In the genomic region with DNA sequence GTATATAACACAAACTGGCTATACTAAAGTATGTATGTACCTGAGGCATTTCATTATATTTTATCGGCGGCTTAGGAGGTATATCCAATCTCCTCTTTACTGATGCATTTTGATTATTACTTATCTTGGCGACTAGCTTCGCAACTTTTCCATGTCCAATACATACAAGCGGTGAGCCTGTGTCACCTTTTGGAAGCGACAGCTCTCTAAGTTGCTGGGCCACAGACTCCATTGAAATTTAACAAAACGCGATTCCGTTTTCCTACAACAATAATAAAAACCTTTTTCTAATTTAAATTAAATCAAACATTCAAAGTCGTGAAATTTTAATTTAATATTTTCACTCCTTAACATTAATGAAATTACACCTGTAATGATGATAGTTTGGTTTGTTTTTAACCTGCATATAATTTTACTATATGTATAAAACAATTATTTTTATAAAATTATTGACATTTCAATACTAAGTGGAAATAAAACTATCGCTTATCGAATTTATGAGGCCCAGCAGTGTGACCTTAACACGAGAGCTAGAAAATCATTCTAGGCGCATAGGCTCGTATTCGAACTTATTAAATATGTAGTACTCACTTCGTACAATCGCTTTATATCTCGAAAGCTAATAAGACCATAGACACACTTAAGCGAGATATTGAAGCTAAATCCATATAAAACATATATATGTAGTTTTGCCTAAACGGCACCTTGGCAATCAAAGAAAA, we compare ENCODE assay signal across 1 fruit fly cellular context.
A peak's percentile ranks its signal among the peaks of the same experiment; 100 is the strongest.
TF ChIP-seq lines count a peak whose summit lies in the region.

A gene (plus strand): TSS at position 597 of the 722 bp plus-strand sequence.

TF ChIP-seq in whole organism, embryonic, 481 proteins besides CTCF, POLR2A, EP300 and RAD21 (continued from another document and continues in another):
- TF ChIP-seq dm (GFP tag; optimal IDR thresholded peaks at IDR 0.05; lab: Kevin White, UChicago): no peak
- TF ChIP-seq toy (GFP tag; IDR thresholded peaks at IDR 0.05; lab: Robert Waterston, UW): no peak
- TF ChIP-seq lmd (GFP tag; IDR thresholded peaks at IDR 0.05; lab: Robert Waterston, UW): no peak
- no peak for TF ChIP-seq wek (GFP tag; optimal IDR thresholded peaks at IDR 0.05; lab: Kevin White, UChicago)
- TF ChIP-seq CG4854 (GFP tag; optimal IDR thresholded peaks at IDR 0.05; lab: Kevin White, UChicago): no peak
- TF ChIP-seq gce (GFP tag; IDR thresholded peaks at IDR 0.05; lab: Robert Waterston, UW): no peak
- TF ChIP-seq Adf1 (GFP tag; IDR thresholded peaks at IDR 0.05; lab: Robert Waterston, UW): no peak
- TF ChIP-seq CG11085 (GFP tag; IDR thresholded peaks at IDR 0.05; lab: Robert Waterston, UW): no peak
- no peak for TF ChIP-seq org-1 (GFP tag; optimal IDR thresholded peaks at IDR 0.05; lab: Kevin White, UChicago)
- TF ChIP-seq caup (GFP tag; optimal IDR thresholded peaks at IDR 0.05; lab: Kevin White, UChicago; ENCODE audit: severe bottlenecking): no peak
- peak; percentile 58 for TF ChIP-seq stwl (tag; optimal IDR thresholded peaks at IDR 0.05; lab: Kevin White, UChicago)
- no peak for TF ChIP-seq CG11456 (GFP tag; IDR thresholded peaks at IDR 0.05; lab: Robert Waterston, UW)
- peak; percentile 88 for TF ChIP-seq Lhr (GFP tag; optimal IDR thresholded peaks at IDR 0.05; lab: Kevin White, UChicago)
- TF ChIP-seq fd3F (GFP tag; optimal IDR thresholded peaks at IDR 0.05; lab: Kevin White, UChicago): no peak
- no peak for TF ChIP-seq CG6175 (GFP tag; IDR thresholded peaks at IDR 0.05; lab: Robert Waterston, UW)
- no peak for TF ChIP-seq D19A (tag; optimal IDR thresholded peaks at IDR 0.05; lab: Kevin White, UChicago)
- TF ChIP-seq CG10543 (GFP tag; optimal IDR thresholded peaks at IDR 0.05; lab: Kevin White, UChicago): no peak
- TF ChIP-seq CG10959 (GFP tag; IDR thresholded peaks at IDR 0.05; lab: Robert Waterston, UW): no peak
- TF ChIP-seq NFAT (GFP tag; IDR thresholded peaks at IDR 0.05; lab: Robert Waterston, UW): no peak
- TF ChIP-seq CG7745 (tag; optimal IDR thresholded peaks at IDR 0.05; lab: Kevin White, UChicago): no peak
- TF ChIP-seq CG34224 (GFP tag; IDR thresholded peaks at IDR 0.05; lab: Robert Waterston, UW; ENCODE audit: partially characterized antibody): no peak
- TF ChIP-seq ATbp (GFP tag; optimal IDR thresholded peaks at IDR 0.05; lab: Kevin White, UChicago): no peak
- TF ChIP-seq Rfx (GFP tag; IDR thresholded peaks at IDR 0.05; lab: Robert Waterston, UW): no peak
- TF ChIP-seq CG11696 (GFP tag; IDR thresholded peaks at IDR 0.05; lab: Robert Waterston, UW): no peak
- TF ChIP-seq pan (optimal IDR thresholded peaks at IDR 0.05; lab: Kevin White, UChicago): no peak
- no peak for TF ChIP-seq pan (GFP tag; optimal IDR thresholded peaks at IDR 0.05 in 1 of 2, IDR thresholded peaks at IDR 0.05 in 1 of 2)
- TF ChIP-seq Oli (tag; optimal IDR thresholded peaks at IDR 0.05; lab: Kevin White, UChicago): no peak
- TF ChIP-seq Abd-B (GFP tag; optimal IDR thresholded peaks at IDR 0.05; lab: Kevin White, UChicago): no peak
- no peak for TF ChIP-seq CG7271 (tag; optimal IDR thresholded peaks at IDR 0.05; lab: Kevin White, UChicago)
- peak; percentile 97 for TF ChIP-seq CG17802 (tag; optimal IDR thresholded peaks at IDR 0.05; lab: Kevin White, UChicago)
- no peak for TF ChIP-seq CG14860 (GFP tag; IDR thresholded peaks at IDR 0.05; lab: Robert Waterston, UW; ENCODE audit: partially characterized antibody)
- TF ChIP-seq TFAM (GFP tag; optimal IDR thresholded peaks at IDR 0.05; lab: Kevin White, UChicago): no peak
- no peak for TF ChIP-seq D19B (GFP tag; optimal IDR thresholded peaks at IDR 0.05; lab: Kevin White, UChicago)
- TF ChIP-seq lilli (GFP tag; optimal IDR thresholded peaks at IDR 0.05; lab: Kevin White, UChicago): no peak
- peak; percentile 32 for TF ChIP-seq CG2712 (tag; optimal IDR thresholded peaks at IDR 0.05; lab: Kevin White, UChicago)
- TF ChIP-seq CG2889 (GFP tag; IDR thresholded peaks at IDR 0.05; lab: Robert Waterston, UW): no peak
- peak; percentile 18 for TF ChIP-seq PHDP (tag; optimal IDR thresholded peaks at IDR 0.05; lab: Kevin White, UChicago)
- TF ChIP-seq CG12236 (GFP tag; optimal IDR thresholded peaks at IDR 0.05; lab: Kevin White, UChicago): no peak
- TF ChIP-seq fd102C (GFP tag; optimal IDR thresholded peaks at IDR 0.05; lab: Kevin White, UChicago): no peak
- TF ChIP-seq CG10147 (GFP tag; optimal IDR thresholded peaks at IDR 0.05; lab: Kevin White, UChicago): no peak
- TF ChIP-seq CG2129 (GFP tag; IDR thresholded peaks at IDR 0.05; lab: Robert Waterston, UW; ENCODE audit: partially characterized antibody): no peak
- no peak for TF ChIP-seq Sin3A (optimal IDR thresholded peaks at IDR 0.05; lab: Kevin White, UChicago)
- TF ChIP-seq Taf1 (GFP tag; IDR thresholded peaks at IDR 0.05; lab: Robert Waterston, UW): no peak
- peak; percentile 37 for TF ChIP-seq gem (tag; optimal IDR thresholded peaks at IDR 0.05; lab: Kevin White, UChicago)
- TF ChIP-seq CG3726 (GFP tag; IDR thresholded peaks at IDR 0.05; lab: Robert Waterston, UW): no peak
- TF ChIP-seq CG15269 (tag; optimal IDR thresholded peaks at IDR 0.05; lab: Kevin White, UChicago): no peak
- no peak for TF ChIP-seq CG15696 (tag; optimal IDR thresholded peaks at IDR 0.05; lab: Kevin White, UChicago)
- no peak for TF ChIP-seq HLH54F (GFP tag; optimal IDR thresholded peaks at IDR 0.05; lab: Kevin White, UChicago)
- no peak for TF ChIP-seq Awh (GFP tag; IDR thresholded peaks at IDR 0.05; lab: Robert Waterston, UW)
- TF ChIP-seq CG42726 (GFP tag; IDR thresholded peaks at IDR 0.05; lab: Robert Waterston, UW; ENCODE audit: partially characterized antibody): no peak
- TF ChIP-seq crp (GFP tag; optimal IDR thresholded peaks at IDR 0.05; lab: Kevin White, UChicago): no peak
- peak in 1 of 2 experiments; percentile 28 for TF ChIP-seq dpn (GFP tag; optimal IDR thresholded peaks at IDR 0.05; lab: Kevin White, UChicago)
- TF ChIP-seq pros (GFP tag; optimal IDR thresholded peaks at IDR 0.05; lab: Kevin White, UChicago): no peak
- TF ChIP-seq ttk (GFP tag; IDR thresholded peaks at IDR 0.05; lab: Robert Waterston, UW): no peak
- TF ChIP-seq sr (GFP tag; IDR thresholded peaks at IDR 0.05; lab: Robert Waterston, UW): no peak
- peak; percentile 2 for TF ChIP-seq Sry-β (GFP tag; optimal IDR thresholded peaks at IDR 0.05; lab: Kevin White, UChicago)
- no peak for TF ChIP-seq CG1832 (GFP tag; optimal IDR thresholded peaks at IDR 0.05; lab: Kevin White, UChicago)
- no peak for TF ChIP-seq CG14050 (GFP tag; IDR thresholded peaks at IDR 0.05; lab: Robert Waterston, UW)
- no peak for TF ChIP-seq unc-4 (GFP tag; IDR thresholded peaks at IDR 0.05; lab: Robert Waterston, UW; ENCODE audit: partially characterized antibody)
- peak; percentile 3 for TF ChIP-seq ewg (GFP tag; optimal IDR thresholded peaks at IDR 0.05; lab: Kevin White, UChicago)
- no peak for TF ChIP-seq Tbp (GFP tag; optimal IDR thresholded peaks at IDR 0.05; lab: Kevin White, UChicago)
- TF ChIP-seq prd (optimal IDR thresholded peaks at IDR 0.05; lab: Kevin White, UChicago): no peak
- TF ChIP-seq prd (GFP tag; IDR thresholded peaks at IDR 0.05; lab: Robert Waterston, UW): no peak
- TF ChIP-seq Med (GFP tag; lab: Kevin White, UChicago): peak; percentile 63
- TF ChIP-seq pho (GFP tag; optimal IDR thresholded peaks at IDR 0.05; lab: Kevin White, UChicago): no peak
- no peak for TF ChIP-seq B-H1 (GFP tag; IDR thresholded peaks at IDR 0.05; lab: Robert Waterston, UW)
- TF ChIP-seq CG12391 (tag; optimal IDR thresholded peaks at IDR 0.05; lab: Kevin White, UChicago): peak; percentile 55
- no peak for TF ChIP-seq esg (GFP tag; conservative IDR thresholded peaks at IDR 0.05; lab: Robert Waterston, UW)
- no peak for TF ChIP-seq pnt (GFP tag; optimal IDR thresholded peaks at IDR 0.05; lab: Kevin White, UChicago)
- no peak for TF ChIP-seq tx (GFP tag; optimal IDR thresholded peaks at IDR 0.05; lab: Kevin White, UChicago)
- TF ChIP-seq bbx (GFP tag; IDR thresholded peaks at IDR 0.05; lab: Robert Waterston, UW; ENCODE audit: partially characterized antibody): no peak
- no peak for TF ChIP-seq CG6683 (GFP tag; optimal IDR thresholded peaks at IDR 0.05; lab: Kevin White, UChicago)
- no peak for TF ChIP-seq E2f1 (GFP tag; IDR thresholded peaks at IDR 0.05; lab: Robert Waterston, UW)
- no peak for TF ChIP-seq Doc2 (GFP tag; IDR thresholded peaks at IDR 0.05; lab: Robert Waterston, UW)
- TF ChIP-seq danr (GFP tag; IDR thresholded peaks at IDR 0.05; lab: Robert Waterston, UW): no peak
- TF ChIP-seq CG9817 (tag; optimal IDR thresholded peaks at IDR 0.05; lab: Kevin White, UChicago): no peak
- TF ChIP-seq CG2120 (GFP tag; optimal IDR thresholded peaks at IDR 0.05; lab: Kevin White, UChicago): peak; percentile 36
- TF ChIP-seq zen (tag; optimal IDR thresholded peaks at IDR 0.05; lab: Kevin White, UChicago): peak; percentile 45
- TF ChIP-seq scrt (GFP tag; optimal IDR thresholded peaks at IDR 0.05; lab: Kevin White, UChicago): no peak
- no peak for TF ChIP-seq CG9797 (GFP tag; optimal IDR thresholded peaks at IDR 0.05; lab: Kevin White, UChicago)
- TF ChIP-seq Sox102F (GFP tag; optimal IDR thresholded peaks at IDR 0.05; lab: Kevin White, UChicago): no peak
- no peak for TF ChIP-seq hth (optimal IDR thresholded peaks at IDR 0.05; lab: Kevin White, UChicago)
- peak; percentile 97 for TF ChIP-seq CG11723 (GFP tag; optimal IDR thresholded peaks at IDR 0.05; lab: Kevin White, UChicago)
- TF ChIP-seq tin (GFP tag; optimal IDR thresholded peaks at IDR 0.05; lab: Kevin White, UChicago): no peak
- no peak for TF ChIP-seq CG9876 (GFP tag; optimal IDR thresholded peaks at IDR 0.05; lab: Kevin White, UChicago)
- TF ChIP-seq CG17612 (GFP tag; IDR thresholded peaks at IDR 0.05; lab: Robert Waterston, UW): no peak
- TF ChIP-seq pb (GFP tag; optimal IDR thresholded peaks at IDR 0.05; lab: Kevin White, UChicago): no peak
- no peak for TF ChIP-seq disco-r (GFP tag; optimal IDR thresholded peaks at IDR 0.05; lab: Kevin White, UChicago)
- TF ChIP-seq CG17186 (GFP tag; optimal IDR thresholded peaks at IDR 0.05; lab: Kevin White, UChicago): peak; percentile 11
- TF ChIP-seq CG3847 (GFP tag; IDR thresholded peaks at IDR 0.05; lab: Robert Waterston, UW): no peak
- TF ChIP-seq maf-S (GFP tag; optimal IDR thresholded peaks at IDR 0.05; lab: Kevin White, UChicago): no peak
- peak; percentile 35; the same call in 1 of the 2 replicates for TF ChIP-seq CG31441 (GFP tag; IDR thresholded peaks at IDR 0.05; lab: Robert Waterston, UW)
- TF ChIP-seq Hsf (GFP tag; optimal IDR thresholded peaks at IDR 0.05; lab: Kevin White, UChicago): peak; percentile 25
- TF ChIP-seq pita (GFP tag; optimal IDR thresholded peaks at IDR 0.05; lab: Kevin White, UChicago): no peak
- no peak for TF ChIP-seq CG12071 (GFP tag; optimal IDR thresholded peaks at IDR 0.05; lab: Kevin White, UChicago)
- TF ChIP-seq Side (GFP tag; optimal IDR thresholded peaks at IDR 0.05; lab: Kevin White, UChicago): no peak
- no peak for TF ChIP-seq CG13424 (tag; optimal IDR thresholded peaks at IDR 0.05; lab: Kevin White, UChicago)
- TF ChIP-seq CG18262 (tag; optimal IDR thresholded peaks at IDR 0.05; lab: Kevin White, UChicago): peak; percentile 11
- no peak for TF ChIP-seq seq (GFP tag; IDR thresholded peaks at IDR 0.05; lab: Robert Waterston, UW)
- no peak for TF ChIP-seq sens-2 (GFP tag; IDR thresholded peaks at IDR 0.05; lab: Robert Waterston, UW)
- peak; percentile 46 for TF ChIP-seq CG15514 (GFP tag; optimal IDR thresholded peaks at IDR 0.05; lab: Kevin White, UChicago)
- peak; percentile 13 for TF ChIP-seq CG13624 (GFP tag; optimal IDR thresholded peaks at IDR 0.05; lab: Kevin White, UChicago)
- no peak for TF ChIP-seq vvl (GFP tag; IDR thresholded peaks at IDR 0.05; lab: Robert Waterston, UW)
- TF ChIP-seq CG11247 (GFP tag; IDR thresholded peaks at IDR 0.05; lab: Robert Waterston, UW): no peak
- TF ChIP-seq CG6254 (GFP tag; optimal IDR thresholded peaks at IDR 0.05; lab: Kevin White, UChicago): no peak
- peak; percentile 59 for TF ChIP-seq pfk (GFP tag; optimal IDR thresholded peaks at IDR 0.05; lab: Kevin White, UChicago)
- peak; percentile 2 for TF ChIP-seq gsb-n (tag; optimal IDR thresholded peaks at IDR 0.05; lab: Kevin White, UChicago)
- peak; percentile 74 for TF ChIP-seq CG12659 (GFP tag; optimal IDR thresholded peaks at IDR 0.05; lab: Kevin White, UChicago)
- TF ChIP-seq inv (GFP tag; IDR thresholded peaks at IDR 0.05; lab: Robert Waterston, UW; ENCODE audit: partially characterized antibody): no peak; the same call in 1 of the 2 replicates
- TF ChIP-seq CG12299 (tag; optimal IDR thresholded peaks at IDR 0.05; lab: Kevin White, UChicago): peak; percentile 45
- no peak for TF ChIP-seq Lim3 (GFP tag; IDR thresholded peaks at IDR 0.05; lab: Robert Waterston, UW)
- TF ChIP-seq nom (GFP tag; optimal IDR thresholded peaks at IDR 0.05; lab: Kevin White, UChicago): peak; percentile 31
- no peak for TF ChIP-seq cas (GFP tag; IDR thresholded peaks at IDR 0.05; lab: Robert Waterston, UW)
- no peak for TF ChIP-seq otp (GFP tag; IDR thresholded peaks at IDR 0.05; lab: Robert Waterston, UW)
- TF ChIP-seq CG8290 (GFP tag; optimal IDR thresholded peaks at IDR 0.05; lab: Kevin White, UChicago): peak; percentile 78
- TF ChIP-seq CG8290 (tag; optimal IDR thresholded peaks at IDR 0.05; lab: Kevin White, UChicago): peak in 1 of 2 experiments; percentile 81
- no peak for TF ChIP-seq cad (GFP tag; optimal IDR thresholded peaks at IDR 0.05; lab: Kevin White, UChicago)
- no peak for TF ChIP-seq slp2 (GFP tag; optimal IDR thresholded peaks at IDR 0.05; lab: Kevin White, UChicago)
- TF ChIP-seq CG1792 (GFP tag; optimal IDR thresholded peaks at IDR 0.05; lab: Kevin White, UChicago): no peak
- peak; percentile 69 for TF ChIP-seq nmo (GFP tag; optimal IDR thresholded peaks at IDR 0.05; lab: Kevin White, UChicago)
- TF ChIP-seq Hey (tag; optimal IDR thresholded peaks at IDR 0.05; lab: Kevin White, UChicago): no peak
- TF ChIP-seq Sry-δ (GFP tag; optimal IDR thresholded peaks at IDR 0.05; lab: Kevin White, UChicago): peak; percentile 59
- peak; percentile 10 for TF ChIP-seq Nf-YC (tag; optimal IDR thresholded peaks at IDR 0.05; lab: Kevin White, UChicago)
- TF ChIP-seq Dll (GFP tag; IDR thresholded peaks at IDR 0.05; lab: Robert Waterston, UW; ENCODE audit: partially characterized antibody): no peak
- peak; percentile 33 for TF ChIP-seq CG11504 (tag; optimal IDR thresholded peaks at IDR 0.05; lab: Kevin White, UChicago)
- TF ChIP-seq tio (GFP tag; optimal IDR thresholded peaks at IDR 0.05; lab: Kevin White, UChicago): no peak
- TF ChIP-seq ase (GFP tag; IDR thresholded peaks at IDR 0.05; lab: Robert Waterston, UW): no peak
- TF ChIP-seq Nf-YB (GFP tag; optimal IDR thresholded peaks at IDR 0.05; lab: Kevin White, UChicago): no peak
- TF ChIP-seq gro (GFP tag; optimal IDR thresholded peaks at IDR 0.05; lab: Kevin White, UChicago): no peak
